Fruit fly (Drosophila melanogaster): Measurements from ENCODE around the gene Sxl.

The Sxl gene

dm6 chrX:7095292-7095911 is 2.5 kb downstream of the Sxl start:
- TF ChIP-seq CTCF (GFP tag; optimal IDR thresholded peaks at IDR 0.05) = peak; percentile 8
- TF ChIP-seq CG9609 (GFP tag; optimal IDR thresholded peaks at IDR 0.05) = peak; percentile 33
- TF ChIP-seq C15 (GFP tag; IDR thresholded peaks at IDR 0.05) = no peak
- TF ChIP-seq CG2120 (GFP tag; optimal IDR thresholded peaks at IDR 0.05) = peak; percentile 64
- TF ChIP-seq gsb (GFP tag; IDR thresholded peaks at IDR 0.05) = peak; percentile 34; the same call in 1 of the 2 replicates
- TF ChIP-seq Doc3 (GFP tag; IDR thresholded peaks at IDR 0.05; ENCODE audit: partially characterized antibody) = no peak
- TF ChIP-seq pb (GFP tag; optimal IDR thresholded peaks at IDR 0.05) = peak; percentile 50
- peak; percentile 52 for TF ChIP-seq CG12155 (GFP tag; optimal IDR thresholded peaks at IDR 0.05)
- peak; percentile 42 for TF ChIP-seq shn (GFP tag; optimal IDR thresholded peaks at IDR 0.05)
- peak; percentile 58 for TF ChIP-seq Camta (GFP tag; optimal IDR thresholded peaks at IDR 0.05)
- no peak for TF ChIP-seq Dip2 (GFP tag; IDR thresholded peaks at IDR 0.05)
- peak; percentile 20 for TF ChIP-seq CG4282 (GFP tag; optimal IDR thresholded peaks at IDR 0.05)
- no peak for TF ChIP-seq Hey (tag; optimal IDR thresholded peaks at IDR 0.05)
- TF ChIP-seq Antp (GFP tag; optimal IDR thresholded peaks at IDR 0.05) = peak; percentile 83
- no peak for TF ChIP-seq Stat92E (GFP tag; optimal IDR thresholded peaks at IDR 0.05)
- no peak for TF ChIP-seq CG11560 (tag; IDR thresholded peaks at IDR 0.05)
- TF ChIP-seq cg (GFP tag; optimal IDR thresholded peaks at IDR 0.05) = peak; percentile 50
- peak; percentile 76 for TF ChIP-seq esg (GFP tag; conservative IDR thresholded peaks at IDR 0.05)
- no peak for TF ChIP-seq ato (GFP tag; IDR thresholded peaks at IDR 0.05; ENCODE audit: partially characterized antibody)
- peak; percentile 83 for TF ChIP-seq Ada2b (GFP tag; IDR thresholded peaks at IDR 0.05)
- peak; percentile 41; the same call in 1 of the 2 replicates for TF ChIP-seq sim (GFP tag; IDR thresholded peaks at IDR 0.05)
- peak; percentile 65 to 82 for TF ChIP-seq dpn (GFP tag; optimal IDR thresholded peaks at IDR 0.05)
- peak; percentile 63 for TF ChIP-seq HLH54F (GFP tag; optimal IDR thresholded peaks at IDR 0.05)
- TF ChIP-seq wor (GFP tag; IDR thresholded peaks at IDR 0.05) = peak; percentile 67
- no peak for TF ChIP-seq Dll (GFP tag; IDR thresholded peaks at IDR 0.05; ENCODE audit: partially characterized antibody)
- no peak for TF ChIP-seq Usf (GFP tag; optimal IDR thresholded peaks at IDR 0.05)
- TF ChIP-seq kay (GFP tag; optimal IDR thresholded peaks at IDR 0.05) = peak; percentile 18
- TF ChIP-seq CG9727 (GFP tag; optimal IDR thresholded peaks at IDR 0.05) = peak; percentile 44
- peak; percentile 82 for TF ChIP-seq lbe (GFP tag; optimal IDR thresholded peaks at IDR 0.05)
- peak; percentile 54 for TF ChIP-seq CG7786 (GFP tag; optimal IDR thresholded peaks at IDR 0.05)
- peak; percentile 68 for TF ChIP-seq Hr3 (GFP tag; optimal IDR thresholded peaks at IDR 0.05)
- no peak for TF ChIP-seq gfzf (GFP tag; optimal IDR thresholded peaks at IDR 0.05)
- TF ChIP-seq CG1832 (GFP tag; optimal IDR thresholded peaks at IDR 0.05) = no peak
- TF ChIP-seq emc (GFP tag; optimal IDR thresholded peaks at IDR 0.05) = peak; percentile 57
- TF ChIP-seq CG9215 (GFP tag; IDR thresholded peaks at IDR 0.05) = no peak; the same call in 1 of the 2 replicates
- TF ChIP-seq CG10147 (GFP tag; optimal IDR thresholded peaks at IDR 0.05) = peak; percentile 79
- TF ChIP-seq tio (GFP tag; optimal IDR thresholded peaks at IDR 0.05) = peak; percentile 55
- peak; percentile 25 for TF ChIP-seq CG16815 (GFP tag; optimal IDR thresholded peaks at IDR 0.05)
- peak; percentile 33 for TF ChIP-seq CG10274 (GFP tag; optimal IDR thresholded peaks at IDR 0.05)
- peak; percentile 45 for TF ChIP-seq CHES-1-like (GFP tag; optimal IDR thresholded peaks at IDR 0.05)
- TF ChIP-seq B-H1 (GFP tag; IDR thresholded peaks at IDR 0.05) = peak; percentile 75
- peak; percentile 62 for TF ChIP-seq chn (GFP tag; optimal IDR thresholded peaks at IDR 0.05)
- no peak for TF ChIP-seq Trl (optimal IDR thresholded peaks at IDR 0.05)
- TF ChIP-seq Trl (GFP tag; optimal IDR thresholded peaks at IDR 0.05) = peak; percentile 73
- TF ChIP-seq CG10209 (GFP tag; optimal IDR thresholded peaks at IDR 0.05) = peak; percentile 40
- peak; percentile 13 for TF ChIP-seq ERR (GFP tag; optimal IDR thresholded peaks at IDR 0.05)
- 0 out of 3 replicates have a peak, but pooled peaks have one; percentile 14 for TF ChIP-seq CG3726 (GFP tag; IDR thresholded peaks at IDR 0.05)
- TF ChIP-seq ftz-f1 (GFP tag; optimal IDR thresholded peaks at IDR 0.05) = no peak
- TF ChIP-seq psq (GFP tag; optimal IDR thresholded peaks at IDR 0.05) = no peak
- no peak for TF ChIP-seq ac (GFP tag; optimal IDR thresholded peaks at IDR 0.05)
- TF ChIP-seq CG8290 (GFP tag; optimal IDR thresholded peaks at IDR 0.05) = no peak
- peak; percentile 14 to 93 for TF ChIP-seq CG8290 (tag; optimal IDR thresholded peaks at IDR 0.05)
